Worm (Caenorhabditis elegans): Measurements from ENCODE around the gene F13E9.19.

F13E9.19 gene

ce11 chrIV:10935853-10936491 lies 36.8 kb downstream of the F13E9.19 start, which contains the start of gene lgg-2 (continued):
- TF ChIP-seq nhr-27 (tag; optimal IDR thresholded peaks at IDR 0.05): no peak
- TF ChIP-seq F55B11.4 (tag; optimal IDR thresholded peaks at IDR 0.05; ENCODE audit: borderline replicate concordance, insufficient read depth): no peak

- TF ChIP-seq B0336.3 (GFP tag; IDR thresholded peaks at IDR 0.05): no peak
- no peak for TF ChIP-seq snpc-1.3 (tag; optimal IDR thresholded peaks at IDR 0.05; ENCODE audit: insufficient read depth)
- TF ChIP-seq ccch-3 (GFP tag; optimal IDR thresholded peaks at IDR 0.05): no peak
- TF ChIP-seq ekl-4 (GFP tag; IDR thresholded peaks at IDR 0.05): no peak
- peak; percentile 81 for TF ChIP-seq xnd-1 (tag; optimal IDR thresholded peaks at IDR 0.05)
- no peak for TF ChIP-seq sptf-2 (GFP tag; optimal IDR thresholded peaks at IDR 0.05)
- no peak for TF ChIP-seq dpl-1 (GFP tag; optimal IDR thresholded peaks at IDR 0.05)
- TF ChIP-seq lin-35 (GFP tag; optimal IDR thresholded peaks at IDR 0.05): peak in 1 of 3 experiments; percentile 64
- TF ChIP-seq nfya-2 (GFP tag; IDR thresholded peaks at IDR 0.05): no peak
- TF ChIP-seq madf-8 (GFP tag; conservative IDR thresholded peaks at IDR 0.05): peak; percentile 61
- no peak for TF ChIP-seq F57A8.1 (GFP tag; optimal IDR thresholded peaks at IDR 0.05)
- no peak for TF ChIP-seq him-1 (tag; optimal IDR thresholded peaks at IDR 0.05)
- TF ChIP-seq C17E4.6 (GFP tag; IDR thresholded peaks at IDR 0.05): no peak
- peak; percentile 86 for TF ChIP-seq madf-6 (GFP tag; IDR thresholded peaks at IDR 0.05)
- no peak for TF ChIP-seq egrh-3 (GFP tag; IDR thresholded peaks at IDR 0.05)
- peak; percentile 21 for TF ChIP-seq F23B12.7 (tag; optimal IDR thresholded peaks at IDR 0.05; ENCODE audit: insufficient read depth)
- no peak for TF ChIP-seq let-607 (tag; optimal IDR thresholded peaks at IDR 0.05)
- peak; percentile 50; the same call in 1 of the 2 replicates for TF ChIP-seq hmg-1.2 (GFP tag; IDR thresholded peaks at IDR 0.05)
- TF ChIP-seq B0261.1 (tag; optimal IDR thresholded peaks at IDR 0.05): no peak
- no peak for TF ChIP-seq tbp1 (GFP tag; optimal IDR thresholded peaks at IDR 0.05)
- no peak for TF ChIP-seq ceh-100 (GFP tag; IDR thresholded peaks at IDR 0.05)
- no peak for TF ChIP-seq C06A6.2 (GFP tag; conservative IDR thresholded peaks at IDR 0.05)
- no peak for TF ChIP-seq lin-40 (tag; optimal IDR thresholded peaks at IDR 0.05)
- TF ChIP-seq attf-5 (GFP tag; optimal IDR thresholded peaks at IDR 0.05): peak; percentile 54
- no peak for TF ChIP-seq K11D2.4 (GFP tag; IDR thresholded peaks at IDR 0.05)
- TF ChIP-seq die-1 (tag; optimal IDR thresholded peaks at IDR 0.05): no peak
- peak; percentile 49 for TF ChIP-seq K12H6.12 (tag; optimal IDR thresholded peaks at IDR 0.05)
- no peak for TF ChIP-seq T07F8.4 (tag; optimal IDR thresholded peaks at IDR 0.05)
- no peak for TF ChIP-seq ceh-91 (GFP tag; IDR thresholded peaks at IDR 0.05)
- TF ChIP-seq rec-8 (tag; optimal IDR thresholded peaks at IDR 0.05): no peak
- no peak for TF ChIP-seq mes-4 (tag; optimal IDR thresholded peaks at IDR 0.05)
- TF ChIP-seq ztf-6 (GFP tag; IDR thresholded peaks at IDR 0.05): no peak
- TF ChIP-seq Y95B8A.8 (GFP tag; IDR thresholded peaks at IDR 0.05): no peak
- no peak for TF ChIP-seq ets-4 (GFP tag; optimal IDR thresholded peaks at IDR 0.05)
- no peak for TF ChIP-seq F37B4.10 (GFP tag; IDR thresholded peaks at IDR 0.05)
- no peak for TF ChIP-seq F22D6.2 (tag; optimal IDR thresholded peaks at IDR 0.05)
- no peak for TF ChIP-seq mcd-1 (GFP tag; IDR thresholded peaks at IDR 0.05)
- TF ChIP-seq ztf-3 (GFP tag; optimal IDR thresholded peaks at IDR 0.05): no peak
- no peak for TF ChIP-seq T26A5.8 (tag; optimal IDR thresholded peaks at IDR 0.05)
- TF ChIP-seq efl-1 (GFP tag; optimal IDR thresholded peaks at IDR 0.05): no peak
- no peak for TF ChIP-seq hlh-26 (GFP tag; conservative IDR thresholded peaks at IDR 0.05)
- TF ChIP-seq ztf-22 (GFP tag; optimal IDR thresholded peaks at IDR 0.05): no peak
- no peak for TF ChIP-seq lir-1 (GFP tag; conservative IDR thresholded peaks at IDR 0.05)
Measured at ce11 chrIV:10936906-10937540, 37.8 kb downstream of the F13E9.19 start, which contains the start of gene fic-1. TSS of gene fic-1 (plus strand) at chrIV:10937454.

All from whole organism, young adult.